Fruit fly (Drosophila melanogaster): ENCODE data around the gene CG5214.

The CG5214 gene

DNA sequence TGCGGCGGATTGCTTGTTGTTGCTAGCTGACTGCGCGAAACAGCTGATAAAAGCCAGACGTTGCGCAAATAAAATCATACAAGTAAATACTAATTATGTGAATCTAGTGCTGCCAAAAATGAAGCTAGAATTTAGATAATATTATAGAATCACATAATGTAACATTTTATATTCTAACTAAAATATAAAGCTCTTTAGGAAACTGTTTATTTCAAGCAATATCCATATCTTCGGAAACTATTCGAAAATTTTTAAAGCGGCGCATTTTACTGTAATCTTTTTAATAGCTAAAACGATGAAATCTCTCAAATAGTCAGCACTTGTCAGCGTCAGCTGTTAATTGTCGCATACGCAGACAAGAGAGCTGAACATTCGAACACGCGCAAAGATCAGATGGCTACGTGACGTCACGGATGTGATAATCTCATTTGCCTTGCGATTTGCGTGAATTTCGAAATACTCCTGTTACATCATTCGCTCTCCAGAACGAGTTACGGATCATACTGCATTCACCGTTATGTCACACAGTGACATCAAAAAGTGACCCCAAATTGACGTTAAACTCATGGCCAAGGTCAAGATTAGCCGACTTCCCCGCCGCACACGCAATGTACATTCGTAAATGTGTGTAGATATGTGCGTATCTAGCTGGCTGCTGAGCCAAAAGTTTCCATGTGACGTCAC lies 903 bp upstream of the CG5214 start:
- TF ChIP-seq CG8478 (optimal IDR thresholded peaks at IDR 0.05) (no peak), CTCF (optimal IDR thresholded peaks at IDR 0.05) (no peak)

DNA sequence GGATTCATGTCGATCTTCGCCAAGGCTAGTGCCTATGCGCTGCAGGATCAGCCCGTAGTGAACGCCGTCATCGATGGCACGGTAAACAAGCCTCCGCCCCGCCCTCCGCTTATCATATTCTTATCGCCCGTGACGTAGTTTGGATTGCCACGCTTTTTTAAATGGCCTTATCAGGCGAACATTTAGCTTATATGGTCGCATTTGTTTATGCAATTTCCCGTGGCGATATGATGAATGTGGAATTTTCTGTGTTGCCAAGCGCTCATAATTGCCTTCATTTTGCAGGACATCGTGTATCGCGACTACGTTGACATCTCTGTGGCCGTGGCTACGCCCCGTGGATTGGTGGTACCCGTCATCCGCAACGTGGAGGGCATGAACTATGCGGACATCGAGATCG lies 1.7 kb downstream of the CG5214 start:
- TF ChIP-seq CG8478 (optimal IDR thresholded peaks at IDR 0.05), result no peak
- no peak for TF ChIP-seq CTCF (optimal IDR thresholded peaks at IDR 0.05)

DNA sequence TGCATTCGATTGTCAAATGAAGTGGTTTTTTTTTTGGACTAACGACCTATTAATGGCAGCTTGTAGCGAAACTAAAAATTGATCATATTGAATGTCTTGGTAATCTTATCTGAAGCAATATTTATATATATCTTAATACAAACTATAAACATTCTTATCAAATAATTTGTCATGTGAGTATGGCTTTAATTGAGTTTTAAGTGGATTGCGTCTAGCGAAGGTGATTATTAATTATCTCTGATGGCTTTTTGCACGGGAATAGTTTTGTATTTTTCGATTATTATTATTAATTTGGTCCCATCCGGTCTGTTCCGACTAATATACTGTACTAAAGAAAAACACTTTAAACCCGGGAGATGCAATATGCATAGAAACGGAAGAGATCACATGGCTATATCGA lies 2.8 kb downstream of the CG5214 start:
- TF ChIP-seq CG8478 (optimal IDR thresholded peaks at IDR 0.05) (no peak), CTCF (optimal IDR thresholded peaks at IDR 0.05) (no peak)

DNA sequence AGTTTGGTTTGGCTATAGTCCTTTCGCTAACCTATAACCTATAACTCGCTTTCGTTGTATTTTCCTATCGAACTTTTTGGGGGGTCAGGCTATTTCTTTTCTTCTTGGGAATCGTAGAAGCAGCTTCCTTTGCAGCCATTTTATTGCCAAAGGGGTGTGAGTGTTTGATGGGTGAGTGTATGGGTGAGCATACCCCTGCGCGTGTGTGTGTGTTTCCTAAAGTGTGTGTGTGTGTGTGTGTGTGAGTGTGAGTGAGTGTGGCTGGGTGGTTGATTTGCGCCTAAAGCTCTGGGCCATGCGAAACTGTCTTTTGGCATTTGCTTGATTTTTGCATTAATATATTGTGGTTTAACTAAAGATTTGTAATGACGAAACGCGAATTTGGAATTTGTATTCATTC lies 9.7 kb downstream of the CG5214 start:
- no peak for TF ChIP-seq CG8478 (optimal IDR thresholded peaks at IDR 0.05)
- no peak for TF ChIP-seq CTCF (optimal IDR thresholded peaks at IDR 0.05)

DNA sequence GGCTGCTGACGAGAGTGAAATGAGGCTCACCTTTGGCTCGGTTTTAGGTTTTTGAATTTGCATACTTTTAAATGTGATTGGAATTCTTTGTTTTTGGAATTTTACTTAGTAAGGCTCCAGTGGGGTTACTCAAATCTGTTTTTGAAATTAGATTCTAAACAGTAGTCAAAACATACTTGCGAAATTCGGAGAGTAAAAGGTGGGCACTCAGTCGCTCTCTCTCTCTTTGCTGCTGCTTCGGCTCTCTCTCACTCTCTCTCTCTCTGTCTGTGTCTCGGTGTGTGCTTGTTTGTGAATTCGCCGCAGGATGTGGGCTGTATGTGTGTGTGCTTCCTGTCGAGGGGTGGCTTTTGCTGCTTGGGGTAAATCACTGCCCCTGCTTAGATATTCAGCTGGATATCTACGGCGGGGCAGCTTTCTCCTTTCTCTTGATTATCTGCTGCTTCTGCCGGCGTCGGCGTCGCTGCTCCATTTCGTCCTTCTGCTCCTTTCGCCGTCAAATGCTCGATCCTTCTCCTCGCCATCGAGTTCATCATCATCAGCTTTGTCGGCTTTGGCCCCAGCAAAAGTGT lies 10.4 kb downstream of the CG5214 start:
- no peak for TF ChIP-seq CG8478 (optimal IDR thresholded peaks at IDR 0.05)

DNA sequence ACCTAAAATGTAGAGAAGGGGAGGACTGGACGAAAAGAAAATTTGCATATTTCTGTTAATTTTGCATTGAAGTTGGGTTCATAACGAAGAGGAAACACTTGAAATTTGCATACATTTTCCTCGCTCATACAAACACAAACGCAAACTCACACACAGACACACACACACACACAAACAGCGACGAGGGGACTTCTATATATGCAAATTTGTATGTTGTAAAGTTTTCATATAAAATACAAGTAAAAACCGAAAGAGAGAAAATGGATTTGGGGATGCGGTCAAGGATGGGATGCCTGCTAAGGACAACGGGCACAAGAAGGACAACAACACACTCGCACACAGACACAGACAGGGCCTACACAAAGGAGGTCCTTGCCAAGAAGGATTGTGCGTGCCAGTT lies 13.4 kb downstream of the CG5214 start:
- TF ChIP-seq CTCF (optimal IDR thresholded peaks at IDR 0.05) (no peak), CG8478 (optimal IDR thresholded peaks at IDR 0.05) (no peak)

DNA sequence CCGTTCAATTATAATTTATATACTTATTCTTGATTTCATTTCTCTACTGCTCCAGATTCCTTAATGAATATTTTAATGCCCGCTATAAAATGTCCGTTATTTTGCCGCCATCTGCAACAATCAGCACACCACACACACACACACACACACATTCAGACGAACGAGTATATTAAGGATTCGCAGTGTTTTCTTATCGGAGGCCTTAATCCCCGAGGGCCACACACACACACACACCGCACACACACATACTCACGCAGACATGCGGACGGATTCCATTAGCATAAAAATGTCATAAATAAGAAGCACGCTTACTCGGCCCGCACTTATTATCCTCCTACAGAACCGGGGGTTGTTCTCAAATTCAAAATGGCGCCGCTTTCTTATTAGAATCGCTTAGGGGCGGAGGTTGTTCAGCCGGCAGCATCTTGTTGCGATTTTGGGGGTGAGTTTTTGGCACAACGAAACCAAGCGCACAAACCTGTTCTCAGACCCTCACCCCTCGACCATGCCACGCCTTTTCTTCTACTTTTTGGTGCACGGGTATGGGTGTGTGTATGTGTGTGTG lies 16.9 kb downstream of the CG5214 start:
- TF ChIP-seq CG8478 (optimal IDR thresholded peaks at IDR 0.05) (no peak), CTCF (optimal IDR thresholded peaks at IDR 0.05) (no peak)

DNA sequence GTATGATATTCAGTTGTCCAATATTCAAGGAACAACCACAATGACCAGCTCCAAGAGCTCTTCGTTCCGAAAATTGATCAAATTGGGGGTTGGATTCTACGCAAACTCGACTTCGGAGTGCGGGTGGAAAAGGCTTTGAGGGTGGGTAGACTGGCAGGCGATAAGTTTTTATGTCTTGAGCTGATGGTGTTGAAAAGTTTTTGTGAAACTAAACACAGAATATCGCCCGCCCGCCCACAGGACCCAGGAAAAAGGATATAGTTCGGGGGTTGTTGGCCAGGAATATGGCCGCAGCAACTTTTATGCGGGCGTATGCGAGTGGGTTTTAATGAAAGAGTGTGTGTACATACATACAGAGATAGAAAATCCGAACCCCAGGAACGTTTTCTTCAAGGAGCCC lies 19.5 kb downstream of the CG5214 start:
- TF ChIP-seq CG8478 (optimal IDR thresholded peaks at IDR 0.05) (no peak), CTCF (optimal IDR thresholded peaks at IDR 0.05) (no peak)

DNA sequence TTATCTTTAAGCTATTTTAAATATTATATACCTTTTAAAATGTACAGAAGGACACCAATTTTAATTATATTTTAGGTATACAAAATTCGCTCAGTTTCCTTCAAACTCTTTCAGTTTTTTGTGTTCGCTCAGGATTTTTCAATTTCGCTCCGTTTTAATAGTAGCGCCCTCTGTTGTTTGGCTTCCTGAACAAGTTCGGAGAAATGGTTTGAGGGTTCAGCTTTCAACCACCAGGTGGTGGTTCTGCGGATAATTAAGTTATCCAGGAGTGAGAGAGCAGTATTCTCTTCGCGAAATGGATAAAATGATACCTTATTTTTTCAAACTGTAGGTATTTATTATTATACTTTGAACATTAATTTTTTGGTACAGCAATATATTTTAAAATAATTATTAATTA lies 24.9 kb downstream of the CG5214 start:
- TF ChIP-seq CTCF (optimal IDR thresholded peaks at IDR 0.05) (peak; percentile 89 to 96), CG8478 (optimal IDR thresholded peaks at IDR 0.05) (no peak)

DNA sequence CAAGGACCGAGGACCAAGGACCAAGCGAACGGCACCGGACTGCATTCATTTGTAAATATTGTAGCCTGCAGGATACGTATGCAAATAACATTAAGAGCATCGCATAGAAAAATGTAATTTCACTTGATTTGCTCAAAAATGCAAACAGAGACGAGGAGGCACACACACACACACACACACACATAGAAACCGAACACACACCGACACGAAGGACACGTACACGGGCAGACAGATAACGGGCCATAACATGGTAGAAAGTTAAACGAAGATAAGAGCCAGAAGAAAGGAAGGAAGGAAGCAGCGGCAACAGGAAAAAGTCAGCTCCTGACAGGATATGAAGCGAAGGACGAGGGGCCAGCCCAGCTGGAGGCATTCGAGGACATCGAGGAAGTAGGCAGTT lies 26.5 kb downstream of the CG5214 start:
- TF ChIP-seq CG8478 (optimal IDR thresholded peaks at IDR 0.05) (no peak), CTCF (optimal IDR thresholded peaks at IDR 0.05) (no peak)

DNA sequence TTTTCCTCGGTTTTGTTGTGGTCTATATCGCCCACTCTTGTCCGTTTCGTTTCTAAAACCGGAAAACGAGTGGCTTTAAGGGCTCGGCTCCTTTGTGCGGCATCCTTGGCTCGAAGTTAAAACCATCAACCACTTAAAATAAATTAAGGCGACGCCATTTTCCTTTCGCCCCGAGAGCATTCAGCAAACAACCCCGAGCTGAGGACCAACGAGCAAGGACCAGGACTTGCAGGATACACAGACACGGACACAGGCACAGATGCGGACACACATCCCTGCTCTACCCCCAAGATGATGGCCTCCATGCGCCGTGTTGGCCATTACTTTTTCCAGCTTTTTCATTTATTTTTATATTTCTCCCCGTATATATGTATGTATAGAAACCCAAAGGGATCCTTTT lies 28.6 kb downstream of the CG5214 start:
- TF ChIP-seq CTCF (optimal IDR thresholded peaks at IDR 0.05), result no peak
- TF ChIP-seq CG8478 (optimal IDR thresholded peaks at IDR 0.05), result no peak

DNA sequence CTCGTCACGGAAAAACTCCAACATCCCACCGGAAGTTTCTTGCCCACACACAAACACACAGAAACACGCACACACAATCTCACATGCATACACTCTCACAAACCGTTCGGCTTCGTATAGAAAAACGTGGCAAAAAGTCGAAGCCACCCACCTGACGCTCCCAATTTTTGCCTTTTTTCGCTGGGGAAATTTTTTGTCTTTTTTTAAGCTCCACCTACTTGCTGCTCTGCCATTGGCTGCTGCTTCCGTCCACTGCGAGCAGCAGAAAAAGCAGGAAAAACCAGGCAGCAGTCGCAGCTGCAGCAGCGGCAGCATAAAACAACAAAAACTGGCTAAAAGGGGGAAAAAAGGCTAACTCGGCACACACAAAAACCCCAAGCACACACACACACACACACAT lies 37.8 kb downstream of the CG5214 start:
- TF ChIP-seq CG8478 (optimal IDR thresholded peaks at IDR 0.05) (no peak), CTCF (optimal IDR thresholded peaks at IDR 0.05) (no peak)

DNA sequence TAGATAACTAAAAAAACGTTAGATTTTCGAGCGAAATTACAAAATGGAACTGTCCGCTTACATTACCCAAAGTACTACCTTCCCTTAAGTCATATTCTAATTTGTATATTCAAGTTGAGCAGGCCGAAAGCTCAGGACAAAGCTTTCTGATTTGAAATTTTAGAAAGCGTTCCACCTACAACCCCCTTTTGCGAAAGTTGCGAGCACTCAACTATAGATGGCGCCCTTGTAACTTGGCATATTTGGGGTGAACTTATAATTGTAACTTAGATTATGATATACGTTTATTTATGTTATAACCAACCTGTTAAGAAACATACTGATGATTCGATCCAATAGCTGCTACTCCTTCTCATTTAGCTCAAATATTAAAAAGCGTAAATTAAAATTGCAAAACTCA lies 42.8 kb downstream of the CG5214 start:
- no peak for TF ChIP-seq CG8478 (optimal IDR thresholded peaks at IDR 0.05)
- TF ChIP-seq CTCF (optimal IDR thresholded peaks at IDR 0.05), result peak; percentile 48 to 61
